Worm (Caenorhabditis elegans): ENCODE results near the gene K07F5.22.

The K07F5.22 gene

ce11 chrIV:9875646-9876045 is 10.8 kb downstream of the K07F5.22 start:
- TF ChIP-seq nhr-28 (tag; optimal IDR thresholded peaks at IDR 0.05) (no peak), lin-14 (GFP tag; optimal IDR thresholded peaks at IDR 0.05) (peak; percentile 79), fos-1 (tag; optimal IDR thresholded peaks at IDR 0.05) (no peak), ets-5 (GFP tag; IDR thresholded peaks at IDR 0.05) (no peak), aha-1 (tag; optimal IDR thresholded peaks at IDR 0.05) (no peak), nhr-77 (tag; optimal IDR thresholded peaks at IDR 0.05) (no peak), aly-2 (tag; optimal IDR thresholded peaks at IDR 0.05) (no peak), zip-4 (GFP tag; optimal IDR thresholded peaks at IDR 0.05) (no peak), C04F5.9 (tag; optimal IDR thresholded peaks at IDR 0.05) (no peak), vab-15 (tag; optimal IDR thresholded peaks at IDR 0.05) (no peak), pax-3 (tag; optimal IDR thresholded peaks at IDR 0.05) (no peak), xbp-1 (tag; optimal IDR thresholded peaks at IDR 0.05) (no peak), skn-1 (tag; optimal IDR thresholded peaks at IDR 0.05) (no peak), lir-3 (tag; optimal IDR thresholded peaks at IDR 0.05; ENCODE audit: poor library complexity) (no peak), fkh-4 (tag; optimal IDR thresholded peaks at IDR 0.05; ENCODE audit: borderline replicate concordance) (no peak), Y116A8C.19 (tag; optimal IDR thresholded peaks at IDR 0.05; ENCODE audit: borderline replicate concordance) (no peak), unc-86 (tag; optimal IDR thresholded peaks at IDR 0.05) (no peak), lin-35 (GFP tag; optimal IDR thresholded peaks at IDR 0.05) (peak in 1 of 2 experiments; percentile 71), sox-4 (tag; optimal IDR thresholded peaks at IDR 0.05) (no peak), zag-1 (tag; optimal IDR thresholded peaks at IDR 0.05) (no peak), rnt-1 (tag; optimal IDR thresholded peaks at IDR 0.05) (no peak), hlh-17 (GFP tag; optimal IDR thresholded peaks at IDR 0.05; ENCODE audit: borderline replicate concordance) (no peak), sup-37 (GFP tag; optimal IDR thresholded peaks at IDR 0.05) (no peak), ces-1 (GFP tag; optimal IDR thresholded peaks at IDR 0.05) (no peak), swsn-7 (tag; optimal IDR thresholded peaks at IDR 0.05) (no peak), C34B4.2 (tag; optimal IDR thresholded peaks at IDR 0.05) (no peak), ztf-11 (tag; optimal IDR thresholded peaks at IDR 0.05) (no peak), ama-1 (optimal IDR thresholded peaks at IDR 0.05) (no peak), mab-9 (GFP tag; IDR thresholded peaks at IDR 0.05) (no peak), fkh-10 (GFP tag; optimal IDR thresholded peaks at IDR 0.05) (no peak), lin-15B (tag; optimal IDR thresholded peaks at IDR 0.05) (no peak), pqm-1 (tag; optimal IDR thresholded peaks at IDR 0.05) (no peak), dpl-1 (GFP tag; optimal IDR thresholded peaks at IDR 0.05) (no peak), egl-13 (tag; optimal IDR thresholded peaks at IDR 0.05) (no peak), unc-98 (GFP tag; IDR thresholded peaks at IDR 0.05) (no peak), nhr-237 (tag; optimal IDR thresholded peaks at IDR 0.05) (no peak), nhr-19 (GFP tag; conservative IDR thresholded peaks at IDR 0.05) (peak; percentile 32), tlp-1 (tag; optimal IDR thresholded peaks at IDR 0.05) (no peak), jun-1 (tag; optimal IDR thresholded peaks at IDR 0.05) (no peak), ztf-4 (tag; optimal IDR thresholded peaks at IDR 0.05) (no peak), nhr-84 (tag; optimal IDR thresholded peaks at IDR 0.05) (no peak), irx-1 (tag; optimal IDR thresholded peaks at IDR 0.05) (no peak), efl-3 (GFP tag; optimal IDR thresholded peaks at IDR 0.05) (no peak), pag-3 (tag; optimal IDR thresholded peaks at IDR 0.05; ENCODE audit: borderline replicate concordance, insufficient read depth) (no peak), unc-30 (tag; optimal IDR thresholded peaks at IDR 0.05) (no peak), ceh-90 (tag; optimal IDR thresholded peaks at IDR 0.05) (no peak), F16B12.6 (tag; optimal IDR thresholded peaks at IDR 0.05) (no peak), blmp-1 (tag; optimal IDR thresholded peaks at IDR 0.05) (peak; percentile 89), elt-2 (tag; optimal IDR thresholded peaks at IDR 0.05) (peak; percentile 74), nhr-20 (tag; optimal IDR thresholded peaks at IDR 0.05) (peak; percentile 94), nhr-71 (tag; optimal IDR thresholded peaks at IDR 0.05) (peak; percentile 71), ceh-88 (GFP tag; IDR thresholded peaks at IDR 0.05) (no peak), grh-1 (GFP tag; IDR thresholded peaks at IDR 0.05) (no peak), fkh-8 (tag; optimal IDR thresholded peaks at IDR 0.05) (no peak)
